Worm (Caenorhabditis elegans): ENCODE results near the gene C07C7.3.
"Not testable (repeated sequence)": the region's sequence is repeated elsewhere in the genome, so short reads cannot be mapped to it uniquely, and the experiment has no call there.

Gene C07C7.3

DNA sequence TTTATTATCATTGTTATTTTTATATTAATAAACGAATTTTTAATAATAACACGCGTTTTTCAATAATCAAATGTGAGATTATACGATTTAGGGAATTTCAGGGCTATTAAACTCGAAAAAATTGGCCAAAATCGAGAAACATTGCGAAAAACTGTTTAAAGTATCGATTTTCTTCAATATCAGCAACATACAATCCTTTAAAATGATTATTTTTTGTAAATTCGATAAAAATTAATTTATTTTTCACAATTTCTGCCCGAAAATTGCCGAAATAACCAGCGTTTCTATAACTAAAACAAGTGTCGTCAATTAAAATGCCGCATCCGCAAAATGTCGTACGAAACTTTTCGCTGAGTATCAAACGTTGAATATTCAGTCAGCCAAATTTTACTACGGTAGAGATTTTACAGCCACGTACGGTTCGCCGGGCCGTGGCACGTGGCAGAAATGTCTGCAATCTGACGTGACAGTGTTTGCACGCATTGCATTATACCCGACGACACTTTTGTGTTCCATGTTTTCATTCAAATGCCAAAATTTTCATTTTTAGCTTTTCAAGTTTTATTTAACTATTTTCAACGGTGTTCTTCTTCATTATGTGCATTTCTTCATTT lies 30.3 kb downstream of the C07C7.3 start (continued):
- TF ChIP-seq K11D2.4 (GFP tag; IDR thresholded peaks at IDR 0.05), result peak; percentile 95
- peak; percentile 27 for TF ChIP-seq repo-1 (tag; optimal IDR thresholded peaks at IDR 0.05)
- peak; percentile 16 for TF ChIP-seq ceh-27 (GFP tag; optimal IDR thresholded peaks at IDR 0.05)
- peak; percentile 99 for TF ChIP-seq Y79H2A.3 (GFP tag; conservative IDR thresholded peaks at IDR 0.05)
- peak; percentile 97 for TF ChIP-seq Y56A3A.18 (GFP tag; IDR thresholded peaks at IDR 0.05)
- TF ChIP-seq mcd-1 (GFP tag; IDR thresholded peaks at IDR 0.05), result peak; percentile 98
- peak; percentile 32 for TF ChIP-seq lin-40 (tag; optimal IDR thresholded peaks at IDR 0.05)
- peak; percentile 95 for TF ChIP-seq hmg-20 (GFP tag; IDR thresholded peaks at IDR 0.05)
- TF ChIP-seq egl-44 (GFP tag; IDR thresholded peaks at IDR 0.05), result peak; percentile 97
- peak; percentile 100 for TF ChIP-seq ceh-91 (GFP tag; IDR thresholded peaks at IDR 0.05)
- peak; percentile 100 for TF ChIP-seq hmg-1.2 (GFP tag; IDR thresholded peaks at IDR 0.05)
- peak; percentile 96 for TF ChIP-seq egl-18 (GFP tag; IDR thresholded peaks at IDR 0.05)
- peak; percentile 96 for TF ChIP-seq nhr-120 (GFP tag; IDR thresholded peaks at IDR 0.05)
- peak; percentile 98 for TF ChIP-seq madf-3 (GFP tag; IDR thresholded peaks at IDR 0.05)
- peak; percentile 100 for TF ChIP-seq dox-1 (GFP tag; IDR thresholded peaks at IDR 0.05)
- TF ChIP-seq atf-7 (tag; optimal IDR thresholded peaks at IDR 0.05), result peak; percentile 17
- peak; percentile 98 for TF ChIP-seq lin-26 (GFP tag; IDR thresholded peaks at IDR 0.05)
- peak; percentile 62 for TF ChIP-seq tbp1 (GFP tag; optimal IDR thresholded peaks at IDR 0.05)
- peak; percentile 95 for TF ChIP-seq Y53F4B.3 (GFP tag; IDR thresholded peaks at IDR 0.05)
- TF ChIP-seq ztf-6 (GFP tag; IDR thresholded peaks at IDR 0.05), result peak; percentile 93
- TF ChIP-seq D2030.7 (GFP tag; IDR thresholded peaks at IDR 0.05), result peak; percentile 100
- peak; percentile 61 to 91 for TF ChIP-seq let-607 (tag; optimal IDR thresholded peaks at IDR 0.05)
- TF ChIP-seq C06A6.2 (GFP tag; conservative IDR thresholded peaks at IDR 0.05), result peak; percentile 92
- TF ChIP-seq ceh-100 (GFP tag; IDR thresholded peaks at IDR 0.05), result peak; percentile 93
- peak; percentile 89 for TF ChIP-seq cebp-1 (GFP tag; IDR thresholded peaks at IDR 0.05)
- peak; percentile 12 for TF ChIP-seq cebp-1 (tag; optimal IDR thresholded peaks at IDR 0.05)
- 0 out of 2 replicates have a peak, but pooled peaks have one; percentile 9 for TF ChIP-seq ceh-58 (GFP tag; IDR thresholded peaks at IDR 0.05)
- TF ChIP-seq aptf-3 (GFP tag; IDR thresholded peaks at IDR 0.05), result peak; percentile 89
- TF ChIP-seq F37B4.10 (GFP tag; IDR thresholded peaks at IDR 0.05), result peak; percentile 99
- peak in 1 of 2 experiments; percentile 32 for TF ChIP-seq rec-8 (tag; optimal IDR thresholded peaks at IDR 0.05)
- TF ChIP-seq ekl-4 (GFP tag; IDR thresholded peaks at IDR 0.05), result peak; percentile 99
- peak; percentile 39 for TF ChIP-seq efl-1 (GFP tag; optimal IDR thresholded peaks at IDR 0.05)
- peak; percentile 97 for TF ChIP-seq lir-1 (GFP tag; conservative IDR thresholded peaks at IDR 0.05)
- TF ChIP-seq snpc-3.4 (tag; optimal IDR thresholded peaks at IDR 0.05), result peak; percentile 53
- peak; percentile 86 for TF ChIP-seq xnd-1 (tag; optimal IDR thresholded peaks at IDR 0.05)
- peak; percentile 86 for TF ChIP-seq tlf-1 (GFP tag; optimal IDR thresholded peaks at IDR 0.05)
- peak; percentile 95 for TF ChIP-seq cebp-2 (GFP tag; IDR thresholded peaks at IDR 0.05)
- TF ChIP-seq lsl-1 (GFP tag; optimal IDR thresholded peaks at IDR 0.05), result peak; percentile 85
- peak; percentile 100 for TF ChIP-seq madf-6 (GFP tag; IDR thresholded peaks at IDR 0.05)
- TF ChIP-seq snpc-4 (GFP tag; optimal IDR thresholded peaks at IDR 0.05), result not testable (repeated sequence)
- TF ChIP-seq snpc-4 (tag; optimal IDR thresholded peaks at IDR 0.05), result peak in 2 of 4 experiments; percentile 71
- TF ChIP-seq rcor-1 (GFP tag; IDR thresholded peaks at IDR 0.05), result peak; percentile 99
- TF ChIP-seq madf-8 (GFP tag; conservative IDR thresholded peaks at IDR 0.05), result peak; percentile 98
- peak; percentile 94 for TF ChIP-seq let-526 (GFP tag; IDR thresholded peaks at IDR 0.05)
- TF ChIP-seq B0336.3 (GFP tag; IDR thresholded peaks at IDR 0.05), result 0 out of 2 replicates have a peak, but pooled peaks have one; percentile 35
- peak; percentile 98 for TF ChIP-seq sea-2 (GFP tag; IDR thresholded peaks at IDR 0.05)
- peak; percentile 95 for TF ChIP-seq attf-3 (GFP tag; conservative IDR thresholded peaks at IDR 0.05)
- peak; percentile 96 for TF ChIP-seq F39B2.1 (GFP tag; IDR thresholded peaks at IDR 0.05)

All from whole organism, young adult.